Fruit fly (Drosophila melanogaster) whole organism, pupa: ENCODE results near the gene dpr4.

Experiments used
- CG10348 ChIP-seq: fragments of 200-800 bp; sonication (Bioruptor generic); IDR thresholded peaks from 2 replicates; pipeline ENCODE4 v1.3.6; 2022; ENCODE audit warnings: missing biosample characterization, missing genetic modification characterization
- CG12605 ChIP-seq: fragments of 200-800 bp; sonication (Bioruptor generic); IDR thresholded peaks from 2 replicates; pipeline ENCODE4 v1.3.6; 2022; ENCODE audit warnings: missing biosample characterization, missing genetic modification characterization
- CG13204 ChIP-seq: fragments of 200-800 bp; sonication (Bioruptor generic); optimal IDR thresholded peaks from 2 replicates; lab custom pipeline; 2018; ENCODE audit warnings: missing biosample characterization, mild to moderate bottlenecking, missing genetic modification characterization, moderate library complexity
- CG14655 ChIP-seq: fragments of 200-800 bp; sonication (Bioruptor generic); optimal IDR thresholded peaks from 3 replicates; lab custom pipeline; 2017; ENCODE audit warnings: mild to moderate bottlenecking, missing biosample characterization, missing genetic modification reagents, missing genetic modification characterization
- CG15710 ChIP-seq: fragments of 200-800 bp; sonication (Bioruptor generic); optimal IDR thresholded peaks from 2 replicates; lab custom pipeline; 2018; ENCODE audit warnings: missing biosample characterization, mild to moderate bottlenecking, missing genetic modification characterization, moderate library complexity
- CG17806 ChIP-seq: fragments of 200-800 bp; sonication (Bioruptor generic); optimal IDR thresholded peaks from 2 replicates; lab custom pipeline; 2018; ENCODE audit warnings: missing biosample characterization, mild to moderate bottlenecking, missing genetic modification characterization, moderate library complexity
- CG32121 ChIP-seq: fragments of 200-800 bp; sonication (Bioruptor generic); IDR thresholded peaks from 2 replicates; pipeline ENCODE4 v1.3.6; 2022; ENCODE audit warnings: missing biosample characterization, missing genetic modification characterization
- CG34367 ChIP-seq: fragments of 200-800 bp; sonication (Bioruptor generic); optimal IDR thresholded peaks from 2 replicates; lab custom pipeline; 2018; ENCODE audit warnings: missing biosample characterization, mild to moderate bottlenecking, missing genetic modification characterization
- CG4496 ChIP-seq: fragments of 200-800 bp; sonication (Bioruptor generic); IDR thresholded peaks from 3 replicates; pipeline ENCODE4 v1.3.6; 2022; ENCODE audit warnings: missing biosample characterization, missing genetic modification characterization
- CG8159 ChIP-seq: fragments of 200-800 bp; sonication (Bioruptor generic); optimal IDR thresholded peaks from 3 replicates; lab custom pipeline; 2018; ENCODE audit warnings: missing biosample characterization, mild to moderate bottlenecking, missing genetic modification characterization, moderate library complexity
- CG8301 ChIP-seq: fragments of 200-800 bp; sonication (Bioruptor generic); optimal IDR thresholded peaks from 2 replicates; lab custom pipeline; 2018; ENCODE audit warnings: missing biosample characterization, mild to moderate bottlenecking, missing genetic modification characterization
- CG9948 ChIP-seq: fragments of 200-800 bp; sonication (Bioruptor generic); optimal IDR thresholded peaks from 2 replicates; lab custom pipeline; 2018; ENCODE audit warnings: missing biosample characterization, mild to moderate bottlenecking, missing genetic modification characterization, moderate library complexity
- D1 ChIP-seq: fragments of 200-800 bp; sonication (Bioruptor generic); optimal IDR thresholded peaks from 2 replicates; lab custom pipeline; 2018; ENCODE audit warnings: missing biosample characterization, mild to moderate bottlenecking, missing genetic modification characterization, moderate library complexity
- EcR ChIP-seq: fragments of 200-800 bp; sonication (Bioruptor generic); optimal IDR thresholded peaks from 3 replicates; lab custom pipeline; 2019; ENCODE audit warnings: missing biosample characterization, missing genetic modification characterization, mild to moderate bottlenecking, moderate library complexity, missing genetic modification reagents
- Ets98B ChIP-seq: fragments of 200-800 bp; sonication (Bioruptor generic); IDR thresholded peaks from 2 replicates; pipeline ENCODE4 v1.3.6; 2022; ENCODE audit warnings: missing biosample characterization, missing genetic modification characterization
- Pif1A ChIP-seq: fragments of 200-800 bp; sonication (Bioruptor generic); optimal IDR thresholded peaks from 3 replicates; lab custom pipeline; 2016; ENCODE audit warnings: missing biosample characterization, missing genetic modification characterization
- Pif1B ChIP-seq: fragments of 200-800 bp; sonication (Bioruptor generic); optimal IDR thresholded peaks from 3 replicates; lab custom pipeline; 2016; ENCODE audit warnings: missing biosample characterization, missing genetic modification characterization
- Snoo ChIP-seq: fragments of 200-800 bp; sonication (Bioruptor generic); optimal IDR thresholded peaks from 3 replicates; lab custom pipeline; 2017; ENCODE audit warnings: missing biosample characterization, mild to moderate bottlenecking, missing genetic modification characterization, inconsistent platforms
- fd96Ca ChIP-seq: fragments of 200-800 bp; sonication (Bioruptor generic); IDR thresholded peaks from 3 replicates; pipeline ENCODE4 v1.3.6; 2022; ENCODE audit warnings: missing biosample characterization, missing genetic modification characterization
- gl ChIP-seq: fragments of 200-800 bp; sonication (Bioruptor generic); optimal IDR thresholded peaks from 2 replicates; lab custom pipeline; 2018; ENCODE audit warnings: missing biosample characterization, mild to moderate bottlenecking, missing genetic modification characterization
- rn ChIP-seq: fragments of 200-800 bp; sonication (Bioruptor generic); IDR thresholded peaks from 2 replicates; pipeline ENCODE4 v1.3.6; 2022; ENCODE audit warnings: missing biosample characterization, missing genetic modification characterization

Gene dpr4

DNA sequence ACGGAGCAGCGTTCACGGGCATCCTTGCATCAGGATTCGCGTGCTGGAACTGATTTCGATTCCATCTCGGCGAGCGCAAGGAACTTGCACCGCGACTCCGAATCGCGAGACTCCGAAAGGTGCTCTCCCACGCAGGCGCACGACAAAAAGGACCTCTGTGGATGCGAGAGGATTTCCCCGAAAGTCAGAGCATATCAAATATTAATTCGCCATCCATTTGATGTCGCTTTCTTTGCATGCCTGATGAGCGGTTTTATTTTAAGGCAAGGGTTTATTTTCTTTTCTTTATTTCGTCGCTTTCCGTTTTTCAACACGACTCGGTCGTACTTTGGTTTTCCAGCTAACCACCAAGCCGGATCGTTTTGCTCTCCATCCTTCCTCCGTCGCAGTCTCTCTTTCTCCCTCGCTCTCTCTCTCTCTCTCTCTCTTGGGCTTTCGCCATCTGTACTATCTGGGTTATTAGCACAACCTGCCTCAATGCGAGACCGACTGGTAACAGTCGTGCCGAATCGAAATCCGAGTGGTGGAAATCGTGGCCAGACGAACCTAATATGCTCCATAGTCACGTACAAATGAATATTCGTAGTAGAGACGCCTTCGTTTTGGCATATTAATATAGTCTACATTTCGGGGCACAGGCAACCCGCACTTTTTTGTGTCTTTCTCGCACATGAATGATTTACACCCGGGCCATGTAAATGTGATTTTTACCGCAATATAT is at the start of gene dpr4:
Gene dpr4 (minus strand): TSS at position 51 of the 721 bp plus-strand sequence.
- TF ChIP-seq CG17806: no peak
- TF ChIP-seq gl: no peak
- TF ChIP-seq CG15710 (tag; lab: Kevin White, UChicago): no peak
- TF ChIP-seq CG32121 (GFP tag; lab: Robert Waterston, UW): no peak
- TF ChIP-seq CG14655 (GFP tag; lab: Kevin White, UChicago): no peak
- no peak for TF ChIP-seq CG34367 (tag; lab: Kevin White, UChicago)
- TF ChIP-seq CG4496 (GFP tag; lab: Robert Waterston, UW): no peak
- no peak for TF ChIP-seq CG8301
- TF ChIP-seq Ets98B (GFP tag; lab: Robert Waterston, UW): no peak
- no peak for TF ChIP-seq CG12605
- no peak for TF ChIP-seq Pif1B
- no peak for TF ChIP-seq fd96Ca
- TF ChIP-seq CG10348 (GFP tag; lab: Robert Waterston, UW): no peak
- no peak for TF ChIP-seq Pif1A (GFP tag; lab: Kevin White, UChicago)

DNA sequence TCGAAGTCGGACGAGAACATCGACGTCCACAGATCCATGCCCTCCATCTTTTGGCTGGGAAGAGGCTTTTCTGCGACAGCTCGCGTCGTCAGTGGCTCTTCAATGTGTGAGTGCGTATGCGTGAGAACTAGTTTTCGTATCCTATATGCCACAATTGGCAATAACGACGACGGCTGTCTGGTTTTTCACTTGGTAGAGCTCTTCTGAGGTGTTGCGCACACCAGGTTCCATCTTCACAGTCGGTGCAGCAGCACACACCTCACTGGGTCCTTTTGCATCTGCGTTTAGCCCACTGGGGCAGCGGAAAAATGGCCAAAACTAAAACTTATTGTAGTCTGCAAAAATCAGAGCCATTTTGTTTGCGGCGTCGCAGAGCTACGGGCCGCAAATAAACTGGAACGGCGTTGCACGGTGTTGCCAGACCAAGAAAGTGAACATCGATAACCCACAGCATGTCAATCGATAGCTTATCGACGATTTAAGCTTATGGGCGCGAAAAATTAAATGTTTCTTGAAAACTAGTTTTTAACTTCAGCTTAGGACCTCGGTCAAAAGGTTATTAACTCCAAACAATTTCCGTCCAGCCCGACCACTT is 47.1 kb upstream of the dpr4 start, which contains the start of gene CG6791:
Gene CG6791 (minus strand): TSS at position 383 of the 595 bp plus-strand sequence.
- TF ChIP-seq CG17806: no peak
- TF ChIP-seq CG8301: no peak
- peak; percentile 13; the same call in 1 of the 2 replicates for TF ChIP-seq Ets98B (GFP tag; lab: Robert Waterston, UW)
- TF ChIP-seq CG13204: no peak
- TF ChIP-seq fd96Ca: no peak
- TF ChIP-seq CG9948 (tag; lab: Kevin White, UChicago): peak; percentile 62
- no peak for TF ChIP-seq CG8159
- TF ChIP-seq EcR (GFP tag; lab: Kevin White, UChicago): peak; percentile 32
- TF ChIP-seq Pif1A (GFP tag; lab: Kevin White, UChicago): no peak
- no peak for TF ChIP-seq CG34367 (tag; lab: Kevin White, UChicago)

DNA sequence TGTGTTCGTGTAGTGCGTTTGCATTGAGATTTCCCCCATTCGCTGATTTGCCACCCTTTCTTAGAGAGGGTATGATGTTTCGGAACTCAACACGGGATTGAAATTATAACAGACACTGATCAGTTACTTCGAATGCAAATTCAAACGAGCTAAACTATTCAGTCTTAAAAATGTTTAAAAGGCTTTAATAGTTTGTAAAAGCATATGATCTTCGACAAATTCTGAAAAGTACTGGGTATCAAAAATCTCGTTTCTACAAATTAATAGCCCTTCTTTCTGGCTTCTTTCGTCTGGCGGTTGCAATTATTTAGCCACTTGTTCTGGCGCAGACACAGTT is 39.5 kb upstream of the dpr4 start:
- TF ChIP-seq CG8159: peak; percentile 84
- TF ChIP-seq CG13204: peak; percentile 51
- TF ChIP-seq rn: peak; percentile 67; the same call in 1 of the 2 replicates
- TF ChIP-seq EcR (GFP tag; lab: Kevin White, UChicago): no peak
- no peak for TF ChIP-seq Pif1B
- TF ChIP-seq CG32121 (GFP tag; lab: Robert Waterston, UW): peak; percentile 95
- peak; percentile 95 for TF ChIP-seq Ets98B (GFP tag; lab: Robert Waterston, UW)
- peak; percentile 73 for TF ChIP-seq gl
- no peak for TF ChIP-seq CG14655 (GFP tag; lab: Kevin White, UChicago)
- no peak for TF ChIP-seq Snoo (tag; lab: Kevin White, UChicago)
- TF ChIP-seq CG12605: no peak; the same call in none of the 2 replicates
- TF ChIP-seq CG34367 (tag; lab: Kevin White, UChicago): peak; percentile 82
- peak; percentile 84 for TF ChIP-seq CG9948 (tag; lab: Kevin White, UChicago)
- TF ChIP-seq fd96Ca: peak; percentile 95
- TF ChIP-seq CG10348 (GFP tag; lab: Robert Waterston, UW): peak; percentile 63; the same call in 1 of the 2 replicates
- TF ChIP-seq D1 (tag; lab: Kevin White, UChicago): no peak
- TF ChIP-seq CG4496 (GFP tag; lab: Robert Waterston, UW): peak; percentile 96
- TF ChIP-seq CG8301: peak; percentile 93
- peak; percentile 81 for TF ChIP-seq CG15710 (tag; lab: Kevin White, UChicago)
- peak; percentile 87 for TF ChIP-seq CG17806

- no peak for TF ChIP-seq CG9948 (tag; lab: Kevin White, UChicago)
- TF ChIP-seq CG10348 (GFP tag; lab: Robert Waterston, UW): no peak
- no peak for TF ChIP-seq CG34367 (tag; lab: Kevin White, UChicago)
- no peak for TF ChIP-seq rn
- TF ChIP-seq CG13204: no peak
- TF ChIP-seq Ets98B (GFP tag; lab: Robert Waterston, UW): no peak
- TF ChIP-seq CG32121 (GFP tag; lab: Robert Waterston, UW): no peak
- TF ChIP-seq CG14655 (GFP tag; lab: Kevin White, UChicago): no peak
- no peak for TF ChIP-seq CG17806
- TF ChIP-seq CG8159: no peak
- TF ChIP-seq D1 (tag; lab: Kevin White, UChicago): no peak
- no peak for TF ChIP-seq CG8301
- no peak for TF ChIP-seq CG4496 (GFP tag; lab: Robert Waterston, UW)
- no peak for TF ChIP-seq Snoo (tag; lab: Kevin White, UChicago)
Measured at dm6 chr3R:11581340-11582252, 38.8 kb upstream of the dpr4 start, which contains the start of gene wkd. TSS of gene wkd (plus strand) at chr3R:11581576.

DNA sequence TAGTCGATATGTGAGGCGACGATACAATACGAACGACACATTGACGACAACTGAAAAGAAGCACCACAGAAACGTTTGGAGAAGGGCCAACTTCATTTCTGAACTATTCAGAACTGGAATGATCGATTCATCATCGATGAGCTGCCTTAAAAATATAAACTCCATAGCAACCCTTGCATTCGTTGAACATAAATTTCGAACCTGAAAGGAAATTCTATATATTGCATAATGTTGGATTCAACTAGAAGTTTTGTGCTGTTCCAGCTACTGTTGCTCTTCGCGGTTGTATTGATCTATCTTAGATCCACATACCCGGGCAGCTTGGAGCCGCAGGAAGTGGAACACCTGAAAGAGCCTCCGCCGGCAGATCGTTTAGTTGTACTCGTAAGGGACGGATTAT is 35.9 kb upstream of the dpr4 start, which contains the start of the genes CG6790 and CG5342:
Gene CG6790 (minus strand): TSS at position 101 of the 400 bp plus-strand sequence.
Gene CG5342 (plus strand): TSS at position 182 of the 400 bp plus-strand sequence.
- no peak for TF ChIP-seq rn
- no peak for TF ChIP-seq CG8159
- TF ChIP-seq Snoo (tag; lab: Kevin White, UChicago): no peak
- TF ChIP-seq CG15710 (tag; lab: Kevin White, UChicago): no peak
- TF ChIP-seq, all 21 proteins: peak for 0
